Worm (Caenorhabditis elegans) whole organism, mixed stage, embryonic: ENCODE measurements around the gene grk-2.
A peak's percentile ranks its signal among the peaks of the same experiment; 100 is the strongest.

Experiments
- M03D4.4 ChIP-seq: sonication (generic microtip); optimal IDR thresholded peaks from 2 replicates; lab custom pipeline; 2017; ENCODE audit warnings: mild to moderate bottlenecking, missing genetic modification characterization, missing compliant biosample characterization
- bed-3 ChIP-seq: fragments of 200-800 bp; sonication (Bioruptor generic); optimal IDR thresholded peaks from 3 replicates; lab custom pipeline; 2018; ENCODE audit warnings: mild to moderate bottlenecking, missing genetic modification characterization, moderate library complexity, missing compliant biosample characterization
- blmp-1 ChIP-seq: fragments of 150-350 bp; optimal IDR thresholded peaks from 2 replicates; lab custom pipeline; 2014; ENCODE audit warnings: missing biosample characterization, missing genetic modification characterization
- ceh-39 ChIP-seq: fragments of 150-350 bp; optimal IDR thresholded peaks from 2 replicates; lab custom pipeline; 2014; ENCODE audit warnings: missing biosample characterization, missing genetic modification characterization
- ceh-83 ChIP-seq: fragments of 200-800 bp; sonication (Bioruptor generic); optimal IDR thresholded peaks from 2 replicates; lab custom pipeline; 2018; ENCODE audit warnings: mild to moderate bottlenecking, missing genetic modification characterization, missing compliant biosample characterization
- ces-1 ChIP-seq: fragments of 150-350 bp; optimal IDR thresholded peaks from 2 replicates; lab custom pipeline; 2014; ENCODE audit warnings: missing biosample characterization, missing genetic modification reagents, missing genetic modification characterization
- cnd-1 ChIP-seq: fragments of 200-800 bp; sonication (Bioruptor generic); optimal IDR thresholded peaks from 2 replicates; lab custom pipeline; 2018; ENCODE audit warnings: mild to moderate bottlenecking, missing genetic modification characterization, missing compliant biosample characterization
- drap-1 ChIP-seq: fragments of 200-800 bp; sonication (Bioruptor generic); optimal IDR thresholded peaks from 3 replicates; lab custom pipeline; 2018; ENCODE audit warnings: mild to moderate bottlenecking, missing genetic modification characterization, missing compliant biosample characterization
- elt-1 ChIP-seq: sonication (generic microtip); optimal IDR thresholded peaks from 2 replicates; lab custom pipeline; 2017; ENCODE audit warnings: missing genetic modification characterization, mild to moderate bottlenecking, missing compliant biosample characterization, antibody characterized with exemption, moderate library complexity, borderline replicate concordance; ENCODE audit not compliant: insufficient read depth
- elt-3 ChIP-seq: fragments of 150-350 bp; optimal IDR thresholded peaks from 2 replicates; lab custom pipeline; 2014; ENCODE audit warnings: missing biosample characterization, missing genetic modification characterization
- flh-1 ChIP-seq: fragments of 200-800 bp; sonication (Bioruptor generic); optimal IDR thresholded peaks from 2 replicates; lab custom pipeline; 2018; ENCODE audit warnings: mild to moderate bottlenecking, missing genetic modification characterization, moderate library complexity, missing compliant biosample characterization
- ham-2 ChIP-seq: fragments of 200-800 bp; sonication (Bioruptor generic); optimal IDR thresholded peaks from 2 replicates; lab custom pipeline; 2018; ENCODE audit warnings: mild to moderate bottlenecking, missing genetic modification characterization, missing compliant biosample characterization
- hlh-1 ChIP-seq: fragments of 150-350 bp; optimal IDR thresholded peaks from 2 replicates; lab custom pipeline; 2014; ENCODE audit warnings: missing biosample characterization, missing genetic modification reagents, missing genetic modification characterization
- lin-13 ChIP-seq: fragments of 150-350 bp; optimal IDR thresholded peaks from 2 replicates; lab custom pipeline; 2014; ENCODE audit warnings: missing biosample characterization, missing genetic modification characterization
- lin-32 ChIP-seq: fragments of 200-800 bp; sonication (Bioruptor generic); optimal IDR thresholded peaks from 2 replicates; lab custom pipeline; 2018; ENCODE audit warnings: mild to moderate bottlenecking, missing genetic modification characterization, missing compliant biosample characterization
- mab-5 ChIP-seq: fragments of 150-350 bp; optimal IDR thresholded peaks from 2 replicates; lab custom pipeline; 2014; ENCODE audit warnings: missing biosample characterization, missing genetic modification characterization
- mep-1 ChIP-seq: fragments of 150-350 bp; optimal IDR thresholded peaks from 2 replicates; lab custom pipeline; 2017; ENCODE audit warnings: missing biosample characterization, missing genetic modification reagents, missing genetic modification characterization, inconsistent platforms
- mls-2 ChIP-seq: sonication (generic microtip); optimal IDR thresholded peaks from 2 replicates; lab custom pipeline; 2016; ENCODE audit warnings: mild to moderate bottlenecking, missing genetic modification characterization, moderate library complexity, missing compliant biosample characterization
- nhr-2 ChIP-seq: fragments of 150-350 bp; optimal IDR thresholded peaks from 2 replicates; lab custom pipeline; 2014; ENCODE audit warnings: missing biosample characterization, missing genetic modification characterization
- nhr-237 ChIP-seq: fragments of 150-350 bp; optimal IDR thresholded peaks from 2 replicates; lab custom pipeline; 2014; ENCODE audit warnings: missing biosample characterization, missing genetic modification characterization
- nhr-28 ChIP-seq: fragments of 150-350 bp; optimal IDR thresholded peaks from 2 replicates; lab custom pipeline; 2014; ENCODE audit warnings: missing biosample characterization, missing genetic modification characterization
- nhr-76 ChIP-seq: sonication (generic microtip); optimal IDR thresholded peaks from 2 replicates; lab custom pipeline; 2017; ENCODE audit warnings: missing biosample characterization, missing genetic modification characterization
- pha-4 ChIP-seq: fragments of 150-350 bp; optimal IDR thresholded peaks from 2 replicates; lab custom pipeline; 2018; ENCODE audit warnings: missing biosample characterization, missing genetic modification reagents, missing genetic modification characterization
- sem-2 ChIP-seq: fragments of 200-800 bp; sonication (Bioruptor generic); optimal IDR thresholded peaks from 2 replicates; lab custom pipeline; 2018; ENCODE audit warnings: mild to moderate bottlenecking, missing genetic modification characterization, missing compliant biosample characterization
- sptf-1 ChIP-seq: sonication (generic microtip); optimal IDR thresholded peaks from 2 replicates; lab custom pipeline; 2017; ENCODE audit warnings: mild to moderate bottlenecking, missing genetic modification characterization, moderate library complexity, missing compliant biosample characterization
- tbx-8 ChIP-seq: fragments of 200-800 bp; sonication (Bioruptor generic); optimal IDR thresholded peaks from 2 replicates; lab custom pipeline; 2018; ENCODE audit warnings: mild to moderate bottlenecking, missing genetic modification characterization, moderate library complexity, missing compliant biosample characterization
- unc-62 ChIP-seq: fragments of 150-350 bp; optimal IDR thresholded peaks from 2 replicates; lab custom pipeline; 2014; ENCODE audit warnings: missing biosample characterization, missing genetic modification reagents, missing genetic modification characterization
- zip-8 ChIP-seq: fragments of 150-350 bp; optimal IDR thresholded peaks from 2 replicates; lab custom pipeline; 2014; ENCODE audit warnings: missing biosample characterization, missing genetic modification characterization
- ztf-11 ChIP-seq: fragments of 150-350 bp; optimal IDR thresholded peaks from 2 replicates; lab custom pipeline; 2014; ENCODE audit warnings: missing biosample characterization, missing genetic modification characterization

Gene grk-2

DNA sequence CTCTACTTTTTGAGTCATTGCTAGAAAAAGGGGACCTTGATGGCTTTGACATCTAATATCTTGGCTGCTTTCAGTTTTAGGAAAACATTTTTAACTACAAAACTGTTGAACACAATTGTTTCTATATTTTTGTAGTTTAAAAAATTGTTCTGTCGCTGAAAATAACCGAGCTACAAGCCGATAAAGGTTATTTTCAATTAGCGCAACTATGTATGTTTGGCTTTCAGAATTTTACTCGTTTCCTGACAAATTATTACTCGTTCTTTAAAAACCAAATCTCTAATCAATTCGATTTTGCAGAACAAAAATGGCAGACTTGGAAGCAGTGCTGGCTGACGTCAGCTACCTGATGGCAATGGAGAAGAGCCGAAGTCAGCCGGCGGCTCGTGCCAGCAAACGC is at the start of gene grk-2:
TSS of gene grk-2 (plus strand) at position 301 of the 400 bp plus-strand sequence.
- TF ChIP-seq ztf-11 (tag; lab: Kevin White, UChicago) = no peak
- TF ChIP-seq bed-3 = no peak
- TF ChIP-seq zip-8 = no peak
- TF ChIP-seq nhr-237 = no peak
- TF ChIP-seq elt-1 (tag; lab: Kevin White, UChicago) = no peak
- TF ChIP-seq elt-3 (tag; lab: Kevin White, UChicago) = no peak
- TF ChIP-seq hlh-1 (tag; lab: Kevin White, UChicago) = no peak
- no peak for TF ChIP-seq drap-1 (GFP tag; lab: Kevin White, UChicago)
- TF ChIP-seq ces-1 (GFP tag; lab: Kevin White, UChicago) = no peak
- no peak for TF ChIP-seq ceh-83 (GFP tag; lab: Kevin White, UChicago)
- TF ChIP-seq ceh-39 = no peak
- no peak for TF ChIP-seq lin-32 (GFP tag; lab: Kevin White, UChicago)
- TF ChIP-seq M03D4.4 (tag; lab: Kevin White, UChicago) = no peak
- no peak for TF ChIP-seq nhr-76 (tag; lab: Kevin White, UChicago)
- no peak for TF ChIP-seq tbx-8
- TF ChIP-seq mab-5 (tag; lab: Kevin White, UChicago) = no peak
- no peak for TF ChIP-seq sem-2 (GFP tag; lab: Kevin White, UChicago)

DNA sequence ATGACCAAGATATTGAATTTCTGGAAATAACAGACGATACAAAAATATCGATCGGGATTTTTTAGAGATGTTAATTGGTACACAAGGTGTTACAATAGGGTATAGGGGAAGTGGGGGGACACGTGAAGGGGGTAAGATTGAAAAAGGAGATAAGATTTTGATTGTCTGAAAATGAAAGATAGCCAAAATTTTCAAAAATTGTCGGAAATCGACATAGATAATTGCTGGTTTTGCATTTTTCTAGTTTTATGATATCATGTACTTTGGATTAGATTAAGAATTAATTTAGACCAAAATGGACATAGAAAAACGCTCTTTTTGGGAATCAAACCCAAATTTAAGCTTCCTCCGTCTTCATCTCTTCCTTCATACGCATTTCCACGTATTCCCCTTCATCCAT is 48.1 kb upstream of the grk-2 start, which contains the start of gene T19C3.5:
TSS of gene T19C3.5 (minus strand) at position 101 of the 400 bp plus-strand sequence.
- TF ChIP-seq mls-2 = no peak
- no peak for TF ChIP-seq nhr-2 (tag; lab: Kevin White, UChicago)
- TF ChIP-seq nhr-28 = no peak
- TF ChIP-seq ces-1 (GFP tag; lab: Kevin White, UChicago) = no peak
- no peak for TF ChIP-seq zip-8
- no peak for TF ChIP-seq hlh-1 (tag; lab: Kevin White, UChicago)
- no peak for TF ChIP-seq mep-1

ce11 chrIII:631421-631820 is 44.5 kb upstream of the grk-2 start, which contains the start of gene T19C3.6:
TSS of gene T19C3.6 (minus strand) at chrIII:631521.
- TF ChIP-seq unc-62 (GFP tag; lab: Kevin White, UChicago) (no peak), sptf-1 (tag; lab: Kevin White, UChicago) (no peak), nhr-28 (no peak), tbx-8 (no peak), lin-13 (tag; lab: Kevin White, UChicago) (no peak), flh-1 (GFP tag; lab: Kevin White, UChicago) (no peak), ham-2 (GFP tag; lab: Kevin White, UChicago) (no peak), mep-1 (no peak), M03D4.4 (tag; lab: Kevin White, UChicago) (no peak), blmp-1 (no peak), mab-5 (tag; lab: Kevin White, UChicago) (no peak), nhr-2 (tag; lab: Kevin White, UChicago) (no peak), nhr-76 (tag; lab: Kevin White, UChicago) (no peak)

DNA sequence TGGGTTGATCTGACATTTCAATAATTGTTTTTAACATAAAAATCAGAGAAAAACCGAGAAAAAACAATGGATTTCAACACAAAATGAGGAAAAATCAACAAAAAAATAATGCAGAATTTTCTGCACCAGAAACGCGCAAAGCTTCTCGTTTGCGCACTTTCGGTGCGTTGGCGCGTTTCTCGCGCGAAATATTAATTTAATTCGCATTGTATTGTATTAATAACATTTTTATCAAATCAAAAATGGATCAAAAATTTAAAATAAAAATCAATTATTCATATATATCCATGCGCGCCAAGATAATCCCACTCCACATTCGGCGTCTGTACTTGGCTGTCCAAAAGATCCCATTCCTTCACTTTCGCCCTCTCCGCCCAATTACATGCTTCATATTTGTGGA is 41.3 kb upstream of the grk-2 start, which contains the start of gene fem-2:
TSS of gene fem-2 (minus strand) at position 9 of the 400 bp plus-strand sequence.
- TF ChIP-seq ces-1 (GFP tag; lab: Kevin White, UChicago) (peak; percentile 83), mls-2 (no peak), nhr-28 (no peak), bed-3 (no peak), drap-1 (GFP tag; lab: Kevin White, UChicago) (no peak)

ce11 chrIII:636067-636466 is 39.9 kb upstream of the grk-2 start, which contains the start of gene T19C3.7:
TSS of gene T19C3.7 (minus strand) at chrIII:636167.
- no peak for TF ChIP-seq mep-1
- TF ChIP-seq nhr-237 = no peak
- TF ChIP-seq zip-8 = no peak
- no peak for TF ChIP-seq blmp-1
- TF ChIP-seq bed-3 = no peak
- no peak for TF ChIP-seq nhr-76 (tag; lab: Kevin White, UChicago)
- no peak for TF ChIP-seq drap-1 (GFP tag; lab: Kevin White, UChicago)
- no peak for TF ChIP-seq M03D4.4 (tag; lab: Kevin White, UChicago)

- no peak for TF ChIP-seq bed-3
- TF ChIP-seq nhr-76 (tag; lab: Kevin White, UChicago) = no peak
- TF ChIP-seq hlh-1 (tag; lab: Kevin White, UChicago) = no peak
- TF ChIP-seq ham-2 (GFP tag; lab: Kevin White, UChicago) = no peak
- TF ChIP-seq nhr-237 = no peak
- no peak for TF ChIP-seq ceh-39
- no peak for TF ChIP-seq sem-2 (GFP tag; lab: Kevin White, UChicago)
- TF ChIP-seq drap-1 (GFP tag; lab: Kevin White, UChicago) = no peak
- TF ChIP-seq cnd-1 (tag; lab: Kevin White, UChicago) = no peak
- no peak for TF ChIP-seq ceh-83 (GFP tag; lab: Kevin White, UChicago)
- TF ChIP-seq unc-62 (GFP tag; lab: Kevin White, UChicago) = no peak
- TF ChIP-seq mab-5 (tag; lab: Kevin White, UChicago) = no peak
- no peak for TF ChIP-seq pha-4 (tag; lab: Kevin White, UChicago)
- TF ChIP-seq, all 35 proteins: peak for 0
Observed at ce11 chrIII:638319-638718, 37.6 kb upstream of the grk-2 start, which contains the start of gene sbds-1. TSS of gene sbds-1 (minus strand) at chrIII:638419.
